Worm (Caenorhabditis elegans) whole organism, L4 larva: Measurements from ENCODE around the gene anmt-1.

ENCODE experiments used
- F37D6.2 ChIP-seq: sonication (generic microtip); optimal IDR thresholded peaks from 2 replicates; lab custom pipeline; 2016; ENCODE audit warnings: mild to moderate bottlenecking, missing genetic modification characterization, missing compliant biosample characterization
- aha-1 ChIP-seq: fragments of 150-350 bp; peaks from one replicate; lab custom pipeline; 2014; ENCODE audit warnings: missing biosample characterization, missing genetic modification characterization
- aly-2 ChIP-seq: sonication (generic microtip); optimal IDR thresholded peaks from 2 replicates; lab custom pipeline; 2018; ENCODE audit warnings: missing biosample characterization, missing genetic modification characterization
- ceh-28 ChIP-seq: fragments of 150-350 bp; optimal IDR thresholded peaks from 2 replicates; lab custom pipeline; 2014; ENCODE audit warnings: missing biosample characterization, missing genetic modification reagents, missing genetic modification characterization
- ceh-62 ChIP-seq: sonication (generic microtip); optimal IDR thresholded peaks from 2 replicates; lab custom pipeline; 2017; ENCODE audit warnings: missing biosample characterization, missing genetic modification characterization
- cey-2 ChIP-seq: sonication (generic microtip); optimal IDR thresholded peaks from 3 replicates; lab custom pipeline; 2017; ENCODE audit warnings: missing genetic modification characterization, mild to moderate bottlenecking, missing compliant biosample characterization, antibody characterized with exemption, borderline replicate concordance; ENCODE audit not compliant: insufficient read depth
- pha-4 ChIP-seq, 2 experiments: fragments of 150-350 bp in 1 of 2; fragments of 200-800 bp in 1 of 2; sonication (Bioruptor generic) in 1 of 2; IDR thresholded peaks in 1 of 2; optimal IDR thresholded peaks in 1 of 2; 2 replicates each; pipeline versions ENCODE4 v1.3.6 to Lab custom; 2014 to 2022; ENCODE audit warnings: missing genetic modification characterization in 2 of 2, missing genetic modification reagents in 2 of 2, missing biosample characterization in 1 of 2, missing compliant biosample characterization in 1 of 2
- ztf-11 ChIP-seq: fragments of 150-350 bp; optimal IDR thresholded peaks from 2 replicates; lab custom pipeline; 2014; ENCODE audit warnings: missing biosample characterization, missing genetic modification characterization

ce11 chrIII:8719769-8720252 is 35.2 kb downstream of the anmt-1 start, which contains the start of gene hipr-1:
- no peak for TF ChIP-seq F37D6.2 (tag; lab: Kevin White, UChicago)
- TF ChIP-seq aha-1, result no peak
- no peak for TF ChIP-seq ceh-62
- no peak for TF ChIP-seq ztf-11 (tag; lab: Kevin White, UChicago)
- TF ChIP-seq ceh-28 (tag; lab: Kevin White, UChicago), result no peak
- TF ChIP-seq pha-4 (GFP tag; IDR thresholded peaks at IDR 0.05; lab: Robert Waterston, UW), result no peak
- TF ChIP-seq pha-4 (tag; optimal IDR thresholded peaks at IDR 0.05; lab: Kevin White, UChicago), result peak; percentile 83
- TF ChIP-seq cey-2, result no peak
- TF ChIP-seq aly-2 (tag; lab: Kevin White, UChicago), result no peak
